Worm (Caenorhabditis elegans) whole organism, L1 larva: Measurements from ENCODE around the gene degt-1.

Experiments
- C04F5.9 ChIP-seq: sonication (generic microtip); optimal IDR thresholded peaks from 2 replicates; lab custom pipeline; 2016; ENCODE audit warnings: missing genetic modification characterization, missing compliant biosample characterization
- nhr-90 ChIP-seq: sonication (generic microtip); optimal IDR thresholded peaks from 2 replicates; lab custom pipeline; 2016; ENCODE audit warnings: mild to moderate bottlenecking, missing genetic modification characterization, missing compliant biosample characterization; ENCODE audit not compliant: poor library complexity

- TF ChIP-seq nhr-90 (tag; lab: Kevin White, UChicago) = no peak
- no peak for TF ChIP-seq C04F5.9 (tag; lab: Kevin White, UChicago)
These were observed 48.7 kb upstream of the degt-1 start, which contains the start of gene aqp-5 for ce11 chrV:10491443-10491842.
